Worm (Caenorhabditis elegans): ENCODE measurements around the gene fbxa-99.

- TF ChIP-seq eyg-1 (tag; optimal IDR thresholded peaks at IDR 0.05) = no peak
- TF ChIP-seq sox-2 (GFP tag; IDR thresholded peaks at IDR 0.05) = no peak
- no peak for TF ChIP-seq ceh-9 (tag; optimal IDR thresholded peaks at IDR 0.05)
- TF ChIP-seq pag-3 (tag; optimal IDR thresholded peaks at IDR 0.05; ENCODE audit: borderline replicate concordance) = no peak
- TF ChIP-seq dmd-4 (tag; optimal IDR thresholded peaks at IDR 0.05; ENCODE audit: borderline replicate concordance) = no peak
- no peak for TF ChIP-seq ceh-19 (GFP tag; optimal IDR thresholded peaks at IDR 0.05)
- no peak for TF ChIP-seq ets-4 (tag; optimal IDR thresholded peaks at IDR 0.05)
- no peak for TF ChIP-seq ama-1 (optimal IDR thresholded peaks at IDR 0.05)
- TF ChIP-seq hlh-6 (tag; optimal IDR thresholded peaks at IDR 0.05) = no peak
- no peak for TF ChIP-seq syd-9 (tag; optimal IDR thresholded peaks at IDR 0.05)
- TF ChIP-seq lin-11 (tag; optimal IDR thresholded peaks at IDR 0.05) = no peak
- TF ChIP-seq madf-2 (tag; optimal IDR thresholded peaks at IDR 0.05) = no peak
- TF ChIP-seq ceh-18 (tag; optimal IDR thresholded peaks at IDR 0.05) = no peak
- TF ChIP-seq pha-2 (tag; optimal IDR thresholded peaks at IDR 0.05) = no peak
These were observed 26.9 kb upstream of the fbxa-99 start, which contains the start of gene str-233 for ce11 chrV:16009564-16009963.

All from whole organism, late embryonic.